Fruit fly (Drosophila melanogaster) whole organism, embryonic: ENCODE results near the gene CG7304.

Source experiments
- Aef1 ChIP-seq: fragments of 200-800 bp; sonication (Bioruptor generic); IDR thresholded peaks from 3 replicates; pipeline ENCODE4 v1.3.6; 2022; ENCODE audit warnings: missing biosample characterization, missing genetic modification characterization
- Atf6 ChIP-seq: fragments of 200-800 bp; sonication (Bioruptor generic); IDR thresholded peaks from 2 replicates; pipeline ENCODE4 v1.3.6; 2022; ENCODE audit warnings: missing biosample characterization, missing genetic modification characterization
- C15 ChIP-seq: fragments of 200-800 bp; sonication (Bioruptor generic); IDR thresholded peaks from 3 replicates; pipeline ENCODE4 v1.3.6; 2022; ENCODE audit warnings: missing biosample characterization, missing genetic modification characterization
- CG10267 ChIP-seq: fragments of 200-800 bp; sonication (Bioruptor generic); optimal IDR thresholded peaks from 2 replicates; lab custom pipeline; 2018; ENCODE audit warnings: missing biosample characterization, mild to moderate bottlenecking, missing genetic modification characterization, moderate library complexity
- CG10543 ChIP-seq: fragments of 200-800 bp; sonication (Bioruptor generic); optimal IDR thresholded peaks from 3 replicates; lab custom pipeline; 2017; ENCODE audit warnings: missing biosample characterization, mild to moderate bottlenecking, missing genetic modification characterization, moderate library complexity
- CG10959 ChIP-seq: fragments of 200-800 bp; sonication (Bioruptor generic); IDR thresholded peaks from 2 replicates; pipeline ENCODE4 v1.3.6; 2022; ENCODE audit warnings: missing biosample characterization, missing genetic modification characterization
- CG13296 ChIP-seq: fragments of 200-800 bp; sonication (Bioruptor generic); optimal IDR thresholded peaks from 3 replicates; lab custom pipeline; 2018; ENCODE audit warnings: missing biosample characterization, mild to moderate bottlenecking, missing genetic modification characterization
- CG13424 ChIP-seq: fragments of 200-800 bp; sonication (Bioruptor generic); optimal IDR thresholded peaks from 2 replicates; lab custom pipeline; 2019; ENCODE audit warnings: missing biosample characterization, mild to moderate bottlenecking, missing genetic modification characterization, moderate library complexity
- CG14710 ChIP-seq: fragments of 200-800 bp; sonication (Bioruptor generic); optimal IDR thresholded peaks from 3 replicates; lab custom pipeline; 2019; ENCODE audit warnings: missing biosample characterization, mild to moderate bottlenecking, missing genetic modification characterization, moderate library complexity
- CG1602 ChIP-seq: fragments of 200-800 bp; sonication (Bioruptor generic); optimal IDR thresholded peaks from 3 replicates; lab custom pipeline; 2016; ENCODE audit warnings: missing biosample characterization, missing genetic modification characterization
- CG17359 ChIP-seq: fragments of 200-800 bp; sonication (Bioruptor generic); optimal IDR thresholded peaks from 3 replicates; lab custom pipeline; 2018; ENCODE audit warnings: missing biosample characterization, mild to moderate bottlenecking, missing genetic modification characterization, moderate library complexity
- CG18476 ChIP-seq: fragments of 200-800 bp; sonication (Bioruptor generic); optimal IDR thresholded peaks from 2 replicates; lab custom pipeline; 2016; ENCODE audit warnings: missing biosample characterization, mild to moderate bottlenecking, missing genetic modification characterization
- CG18619 ChIP-seq: fragments of 200-800 bp; sonication (Bioruptor generic); optimal IDR thresholded peaks from 3 replicates; lab custom pipeline; 2017; ENCODE audit warnings: missing biosample characterization, mild to moderate bottlenecking, missing genetic modification characterization
- CG2116 ChIP-seq: fragments of 200-800 bp; sonication (Bioruptor generic); optimal IDR thresholded peaks from 3 replicates; lab custom pipeline; 2018; ENCODE audit warnings: missing biosample characterization, mild to moderate bottlenecking, missing genetic modification characterization
- CG2120 ChIP-seq: fragments of 200-800 bp; sonication (Bioruptor generic); optimal IDR thresholded peaks from 3 replicates; lab custom pipeline; 2016; ENCODE audit warnings: missing biosample characterization, missing genetic modification characterization
- CG2678 ChIP-seq: fragments of 200-800 bp; sonication (Bioruptor generic); optimal IDR thresholded peaks from 3 replicates; lab custom pipeline; 2019; ENCODE audit warnings: missing biosample characterization, mild to moderate bottlenecking, missing genetic modification characterization, moderate library complexity
- CG31441 ChIP-seq: fragments of 200-800 bp; sonication (Bioruptor generic); IDR thresholded peaks from 2 replicates; pipeline ENCODE4 v1.3.6; 2022; ENCODE audit warnings: missing biosample characterization, missing genetic modification characterization
- CG32532 ChIP-seq: fragments of 200-800 bp; sonication (Bioruptor generic); IDR thresholded peaks from 2 replicates; pipeline ENCODE4 v1.3.6; 2022; ENCODE audit warnings: missing biosample characterization, missing genetic modification characterization
- CG32767 ChIP-seq: fragments of 200-800 bp; sonication (Bioruptor generic); IDR thresholded peaks from 2 replicates; pipeline ENCODE4 v1.3.6; 2022; ENCODE audit warnings: missing biosample characterization, missing genetic modification characterization
- CG33557 ChIP-seq: fragments of 200-800 bp; sonication (Bioruptor generic); optimal IDR thresholded peaks from 2 replicates; lab custom pipeline; 2019; ENCODE audit warnings: missing biosample characterization, mild to moderate bottlenecking, missing genetic modification characterization, moderate library complexity
- CG4328 ChIP-seq: fragments of 200-800 bp; sonication (Bioruptor generic); optimal IDR thresholded peaks from 3 replicates; lab custom pipeline; 2017; ENCODE audit warnings: missing biosample characterization, missing genetic modification reagents, missing genetic modification characterization
- CG7839 ChIP-seq: fragments of 200-800 bp; sonication (Bioruptor generic); optimal IDR thresholded peaks from 3 replicates; lab custom pipeline; 2018; ENCODE audit warnings: missing biosample characterization, mild to moderate bottlenecking, missing genetic modification characterization, moderate library complexity
- CG8359 ChIP-seq: fragments of 200-800 bp; sonication (Bioruptor generic); optimal IDR thresholded peaks from 2 replicates; lab custom pipeline; 2017; ENCODE audit warnings: missing biosample characterization, mild to moderate bottlenecking, missing genetic modification characterization, borderline replicate concordance
- CG8388 ChIP-seq: fragments of 200-800 bp; sonication (Bioruptor generic); optimal IDR thresholded peaks from 2 replicates; lab custom pipeline; 2019; ENCODE audit warnings: missing biosample characterization, mild to moderate bottlenecking, missing genetic modification characterization, moderate library complexity
- Drgx ChIP-seq: fragments of 200-800 bp; sonication (Bioruptor generic); IDR thresholded peaks from 2 replicates; pipeline ENCODE4 v1.3.6; 2022; ENCODE audit warnings: missing biosample characterization, missing genetic modification characterization
- Elba2 ChIP-seq: fragments of 200-800 bp; sonication (Bioruptor generic); optimal IDR thresholded peaks from 3 replicates; lab custom pipeline; 2016; ENCODE audit warnings: missing biosample characterization, missing genetic modification characterization
- HLH3B ChIP-seq: fragments of 200-800 bp; sonication (Bioruptor generic); IDR thresholded peaks from 2 replicates; pipeline ENCODE4 v1.3.6; 2022; ENCODE audit warnings: missing biosample characterization, missing genetic modification characterization
- Med ChIP-seq: fragments of 200-800 bp; sonication (Bioruptor generic); peaks from one replicate; lab custom pipeline; 2016; ENCODE audit warnings: missing biosample characterization, missing genetic modification characterization, mild to moderate bottlenecking, inconsistent platforms, moderate library complexity
- Nf-YB ChIP-seq: fragments of 200-800 bp; sonication (Bioruptor generic); optimal IDR thresholded peaks from 3 replicates; lab custom pipeline; 2019; ENCODE audit warnings: missing biosample characterization, mild to moderate bottlenecking, missing genetic modification characterization, moderate library complexity
- Pdp1 ChIP-seq, 2 experiments: fragments of 200-800 bp; sonication (Bioruptor generic); optimal IDR thresholded peaks; 3 replicates each; lab custom pipeline; 2016; ENCODE audit warnings: missing biosample characterization in 2 of 2, missing genetic modification characterization in 2 of 2, mild to moderate bottlenecking in 1 of 2, moderate library complexity in 1 of 2
- Sox102F ChIP-seq: fragments of 200-800 bp; sonication (Bioruptor generic); optimal IDR thresholded peaks from 2 replicates; lab custom pipeline; 2018; ENCODE audit warnings: missing biosample characterization, mild to moderate bottlenecking, missing genetic modification characterization, moderate library complexity
- Tbp ChIP-seq: fragments of >200 bp; optimal IDR thresholded peaks from 2 replicates; lab custom pipeline; 2018; ENCODE audit warnings: missing biosample characterization, missing genetic modification characterization
- Usf ChIP-seq: fragments of 200-800 bp; sonication (Bioruptor generic); optimal IDR thresholded peaks from 2 replicates; lab custom pipeline; 2017; ENCODE audit warnings: missing genotype, missing biosample characterization, missing genetic modification characterization
- abd-A ChIP-seq: fragments of 200-800 bp; sonication (Bioruptor generic); optimal IDR thresholded peaks from 3 replicates; lab custom pipeline; 2019; ENCODE audit warnings: missing biosample characterization, mild to moderate bottlenecking, missing genetic modification characterization, moderate library complexity
- chif ChIP-seq, 2 experiments: fragments of 200-800 bp; sonication (Bioruptor generic); optimal IDR thresholded peaks; 3 replicates each; lab custom pipeline; 2016; ENCODE audit warnings: missing biosample characterization in 2 of 2, missing genetic modification characterization in 2 of 2
- dmrt11E ChIP-seq: fragments of 200-800 bp; sonication (Bioruptor generic); optimal IDR thresholded peaks from 3 replicates; lab custom pipeline; 2018; ENCODE audit warnings: missing biosample characterization, mild to moderate bottlenecking, missing genetic modification characterization, moderate library complexity
- gem ChIP-seq: fragments of 200-800 bp; sonication (Bioruptor generic); optimal IDR thresholded peaks from 2 replicates; lab custom pipeline; 2019; ENCODE audit warnings: missing biosample characterization, mild to moderate bottlenecking, missing genetic modification characterization, moderate library complexity
- ind ChIP-seq: fragments of 200-800 bp; sonication (Bioruptor generic); optimal IDR thresholded peaks from 3 replicates; lab custom pipeline; 2016; ENCODE audit warnings: missing biosample characterization, missing genetic modification characterization
- insv ChIP-seq, 2 experiments: fragments of 200-800 bp; sonication (Bioruptor generic); optimal IDR thresholded peaks; 3 replicates each; lab custom pipeline; 2016 to 2018; ENCODE audit warnings: missing biosample characterization in 2 of 2, missing genetic modification characterization in 2 of 2
- nau ChIP-seq: fragments of 200-800 bp; sonication (Bioruptor generic); optimal IDR thresholded peaks from 3 replicates; lab custom pipeline; 2017; ENCODE audit warnings: missing biosample characterization, mild to moderate bottlenecking, missing genetic modification characterization, missing genetic modification reagents
- nmo ChIP-seq: fragments of 200-800 bp; sonication (Bioruptor generic); optimal IDR thresholded peaks from 2 replicates; lab custom pipeline; 2018; ENCODE audit warnings: missing biosample characterization, mild to moderate bottlenecking, missing genetic modification characterization, moderate library complexity
- oc ChIP-seq: fragments of 200-800 bp; sonication (Bioruptor generic); optimal IDR thresholded peaks from 2 replicates; lab custom pipeline; 2018; ENCODE audit warnings: missing biosample characterization, mild to moderate bottlenecking, missing genetic modification characterization, moderate library complexity
- odd ChIP-seq: fragments of 200-800 bp; sonication (Bioruptor generic); optimal IDR thresholded peaks from 2 replicates; lab custom pipeline; 2017; ENCODE audit warnings: missing biosample characterization, mild to moderate bottlenecking, missing genetic modification characterization
- phol ChIP-seq: fragments of 200-800 bp; sonication (Bioruptor generic); optimal IDR thresholded peaks from 3 replicates; lab custom pipeline; 2018; ENCODE audit warnings: missing biosample characterization, mild to moderate bottlenecking, missing genetic modification characterization, moderate library complexity
- row ChIP-seq: fragments of 200-800 bp; sonication (Bioruptor generic); IDR thresholded peaks from 3 replicates; pipeline ENCODE4 v1.3.6; 2022; ENCODE audit warnings: missing biosample characterization, missing genetic modification characterization
- sens ChIP-seq: fragments of 200-800 bp; sonication (Bioruptor generic); peaks from one replicate; lab custom pipeline; 2016; ENCODE audit warnings: missing biosample characterization, missing genetic modification characterization
- sisA ChIP-seq: fragments of 200-800 bp; sonication (Bioruptor generic); IDR thresholded peaks from 2 replicates; pipeline ENCODE4 v1.3.6; 2022; ENCODE audit warnings: missing biosample characterization, missing genetic modification characterization
- ttk ChIP-seq: fragments of 200-800 bp; sonication (Bioruptor generic); IDR thresholded peaks from 2 replicates; pipeline ENCODE4 v2.1.2; 2022; ENCODE audit warnings: missing biosample characterization, missing genetic modification characterization
- zen ChIP-seq: fragments of 200-800 bp; sonication (Bioruptor generic); optimal IDR thresholded peaks from 3 replicates; lab custom pipeline; 2018; ENCODE audit warnings: missing biosample characterization, mild to moderate bottlenecking, missing genetic modification characterization, moderate library complexity

Gene CG7304

dm6 chr3L:15692794-15693532, 13.4 kb downstream of the CG7304 start (continued):
- TF ChIP-seq CG8359 (GFP tag; lab: Kevin White, UChicago) (peak; percentile 50), CG13424 (tag; lab: Kevin White, UChicago) (peak; percentile 39), zen (tag; lab: Kevin White, UChicago) (no peak), odd (GFP tag; lab: Kevin White, UChicago) (peak; percentile 18), Atf6 (GFP tag; lab: Robert Waterston, UW) (no peak; the same call in 1 of the 2 replicates), HLH3B (GFP tag; lab: Robert Waterston, UW) (peak; percentile 1; the same call in 1 of the 2 replicates), phol (tag; lab: Kevin White, UChicago) (peak; percentile 78), nmo (peak; percentile 77), sisA (GFP tag; lab: Robert Waterston, UW) (no peak), CG32767 (GFP tag; lab: Robert Waterston, UW) (no peak), CG18476 (GFP tag; lab: Kevin White, UChicago) (peak; percentile 31), ttk (GFP tag; lab: Robert Waterston, UW) (0 out of 2 replicates have a peak, but pooled peaks have one; percentile 15), CG10959 (GFP tag; lab: Robert Waterston, UW) (0 out of 2 replicates have a peak, but pooled peaks have one; percentile 8), Pdp1 (GFP tag; optimal IDR thresholded peaks at IDR 0.05; lab: Kevin White, UChicago) (peak in 1 of 2 experiments; percentile 35), CG8388 (peak; percentile 42), CG2678 (tag; lab: Kevin White, UChicago) (peak; percentile 56), CG14710 (tag; lab: Kevin White, UChicago) (peak; percentile 72), Tbp (GFP tag; lab: Kevin White, UChicago) (no peak), dmrt11E (tag; lab: Kevin White, UChicago) (peak; percentile 80), CG4328 (no peak), CG32532 (GFP tag; lab: Robert Waterston, UW) (no peak), CG1602 (GFP tag; lab: Kevin White, UChicago) (peak; percentile 45), abd-A (tag; lab: Kevin White, UChicago) (peak; percentile 46), row (GFP tag; lab: Robert Waterston, UW) (0 out of 3 replicates have a peak, but pooled peaks have one; percentile 20), ind (GFP tag; lab: Kevin White, UChicago) (peak; percentile 15), gem (tag; lab: Kevin White, UChicago) (peak; percentile 64), Usf (GFP tag; lab: Kevin White, UChicago) (peak; percentile 1), CG7839 (peak; percentile 38), CG33557 (peak; percentile 53), sens (GFP tag; lab: Kevin White, UChicago) (peak; percentile 69), CG2120 (GFP tag; lab: Kevin White, UChicago) (no peak), CG2116 (GFP tag; lab: Kevin White, UChicago) (peak; percentile 11), CG17359 (tag; lab: Kevin White, UChicago) (peak; percentile 38), Sox102F (GFP tag; lab: Kevin White, UChicago) (peak; percentile 60), CG31441 (GFP tag; lab: Robert Waterston, UW) (peak; percentile 63)

- TF ChIP-seq insv (GFP tag; optimal IDR thresholded peaks at IDR 0.05; lab: Kevin White, UChicago) (no peak), CG7839 (peak; percentile 8), oc (tag; lab: Kevin White, UChicago) (peak; percentile 48), Med (GFP tag; lab: Kevin White, UChicago) (peak; percentile 59), Aef1 (GFP tag; lab: Robert Waterston, UW) (no peak), sens (GFP tag; lab: Kevin White, UChicago) (peak; percentile 65), Drgx (no peak), CG13296 (GFP tag; lab: Kevin White, UChicago) (peak; percentile 38), nau (GFP tag; lab: Kevin White, UChicago) (no peak), Elba2 (GFP tag; lab: Kevin White, UChicago) (no peak), dmrt11E (tag; lab: Kevin White, UChicago) (no peak), CG10543 (GFP tag; lab: Kevin White, UChicago) (no peak), chif (GFP tag; optimal IDR thresholded peaks at IDR 0.05; lab: Kevin White, UChicago) (no peak), C15 (GFP tag; lab: Robert Waterston, UW) (no peak), CG18619 (GFP tag; lab: Kevin White, UChicago) (peak; percentile 5), Nf-YB (GFP tag; lab: Kevin White, UChicago) (no peak), CG10267 (tag; lab: Kevin White, UChicago) (no peak)
Observed at dm6 chr3L:15694406-15694805, 14.9 kb downstream of the CG7304 start.
